Fruit fly (Drosophila melanogaster) whole organism, embryonic: ENCODE measurements around the gene Kdm2.

Experiments used
- Adf1 ChIP-seq: fragments of 200-800 bp; sonication (Bioruptor generic); IDR thresholded peaks from 2 replicates; pipeline ENCODE4 v1.3.6; 2022; ENCODE audit warnings: missing biosample characterization, missing genetic modification characterization
- Blimp-1 ChIP-seq: fragments of 200-800 bp; sonication (Bioruptor generic); optimal IDR thresholded peaks from 3 replicates; lab custom pipeline; 2018; ENCODE audit warnings: missing biosample characterization, missing genetic modification characterization, mild to moderate bottlenecking, moderate library complexity, missing genetic modification reagents
- CG10321 ChIP-seq: fragments of 200-800 bp; sonication (Bioruptor generic); IDR thresholded peaks from 2 replicates; pipeline ENCODE4 v1.3.6; 2022; ENCODE audit warnings: missing biosample characterization, missing genetic modification characterization
- CG10431 ChIP-seq: fragments of 200-800 bp; sonication (Bioruptor generic); optimal IDR thresholded peaks from 3 replicates; lab custom pipeline; 2018; ENCODE audit warnings: missing biosample characterization, mild to moderate bottlenecking, missing genetic modification characterization
- CG11695 ChIP-seq: fragments of 200-800 bp; sonication (Bioruptor generic); IDR thresholded peaks from 3 replicates; pipeline ENCODE4 v1.3.6; 2022; ENCODE audit warnings: missing biosample characterization, missing genetic modification characterization
- CG13123 ChIP-seq: fragments of 200-800 bp; sonication (Bioruptor generic); optimal IDR thresholded peaks from 2 replicates; lab custom pipeline; 2016; ENCODE audit warnings: missing biosample characterization, missing genetic modification characterization
- CG13424 ChIP-seq: fragments of 200-800 bp; sonication (Bioruptor generic); optimal IDR thresholded peaks from 2 replicates; lab custom pipeline; 2019; ENCODE audit warnings: missing biosample characterization, mild to moderate bottlenecking, missing genetic modification characterization, moderate library complexity
- CG13894 ChIP-seq: fragments of 200-800 bp; sonication (Bioruptor generic); optimal IDR thresholded peaks from 3 replicates; lab custom pipeline; 2018; ENCODE audit warnings: missing biosample characterization, mild to moderate bottlenecking, missing genetic modification characterization, moderate library complexity
- CG14050 ChIP-seq: fragments of 200-800 bp; sonication (Bioruptor generic); IDR thresholded peaks from 3 replicates; pipeline ENCODE4 v1.3.6; 2022; ENCODE audit warnings: missing biosample characterization, missing genetic modification characterization
- CG15696 ChIP-seq: fragments of 200-800 bp; sonication (Bioruptor generic); optimal IDR thresholded peaks from 2 replicates; lab custom pipeline; 2019; ENCODE audit warnings: missing biosample characterization, mild to moderate bottlenecking, missing genetic modification characterization, moderate library complexity
- CG18011 ChIP-seq: fragments of 200-800 bp; sonication (Bioruptor generic); optimal IDR thresholded peaks from 2 replicates; lab custom pipeline; 2017; ENCODE audit warnings: missing biosample characterization, missing genetic modification characterization, mild to moderate bottlenecking, moderate library complexity, missing genotype
- CG1832 ChIP-seq: fragments of 200-800 bp; sonication (Bioruptor generic); optimal IDR thresholded peaks from 2 replicates; lab custom pipeline; 2017; ENCODE audit warnings: missing biosample characterization, mild to moderate bottlenecking, missing genetic modification characterization, inconsistent platforms
- CG3163 ChIP-seq: fragments of 200-800 bp; sonication (Bioruptor generic); optimal IDR thresholded peaks from 3 replicates; lab custom pipeline; 2016; ENCODE audit warnings: missing biosample characterization, missing genetic modification characterization
- CG34422 ChIP-seq: fragments of 200-800 bp; sonication (Bioruptor generic); IDR thresholded peaks from 3 replicates; pipeline ENCODE4 v1.3.6; 2022; ENCODE audit warnings: missing biosample characterization, missing genetic modification characterization
- CG4424 ChIP-seq: fragments of 200-800 bp; sonication (Bioruptor generic); optimal IDR thresholded peaks from 3 replicates; lab custom pipeline; 2016; ENCODE audit warnings: missing biosample characterization, missing genetic modification characterization
- CG4820 ChIP-seq: fragments of 200-800 bp; sonication (Bioruptor generic); optimal IDR thresholded peaks from 3 replicates; lab custom pipeline; 2016; ENCODE audit warnings: missing biosample characterization, missing genetic modification characterization
- CG8765 ChIP-seq: fragments of 200-800 bp; sonication (Bioruptor generic); IDR thresholded peaks from 2 replicates; pipeline ENCODE4 v1.3.6; 2022; ENCODE audit warnings: missing biosample characterization, missing genetic modification characterization
- CG9727 ChIP-seq: fragments of 200-800 bp; sonication (Bioruptor generic); optimal IDR thresholded peaks from 3 replicates; lab custom pipeline; 2017; ENCODE audit warnings: missing biosample characterization, mild to moderate bottlenecking, missing genetic modification characterization
- CG9932 ChIP-seq: fragments of 200-800 bp; sonication (Bioruptor generic); IDR thresholded peaks from 2 replicates; pipeline ENCODE4 v1.3.6; 2022; ENCODE audit warnings: missing biosample characterization, missing genetic modification characterization
- CoRest ChIP-seq: fragments of 200-800 bp; sonication (Bioruptor generic); optimal IDR thresholded peaks from 3 replicates; lab custom pipeline; 2018; ENCODE audit warnings: missing biosample characterization, mild to moderate bottlenecking, missing genetic modification characterization, moderate library complexity
- HLH4C ChIP-seq: fragments of 200-800 bp; sonication (Bioruptor generic); IDR thresholded peaks from 3 replicates; pipeline ENCODE4 v1.3.6; 2022; ENCODE audit warnings: missing biosample characterization, missing genetic modification characterization; ENCODE audit not compliant: partially characterized antibody
- HmgD ChIP-seq: fragments of 200-800 bp; sonication (Bioruptor generic); optimal IDR thresholded peaks from 3 replicates; lab custom pipeline; 2016; ENCODE audit warnings: missing biosample characterization, missing genetic modification characterization
- HmgZ ChIP-seq: fragments of 200-800 bp; sonication (Bioruptor generic); optimal IDR thresholded peaks from 2 replicates; lab custom pipeline; 2018; ENCODE audit warnings: missing biosample characterization, mild to moderate bottlenecking, missing genetic modification characterization
- Hr39 ChIP-seq: fragments of >200 bp; optimal IDR thresholded peaks from 2 replicates; lab custom pipeline; 2017
- MBD-R2 ChIP-seq: fragments of 200-800 bp; sonication (Bioruptor generic); IDR thresholded peaks from 2 replicates; pipeline ENCODE4 v1.3.6; 2022; ENCODE audit warnings: missing biosample characterization, missing genetic modification characterization
- Myb ChIP-seq: fragments of 200-800 bp; sonication (Bioruptor generic); optimal IDR thresholded peaks from 2 replicates; lab custom pipeline; 2016; ENCODE audit warnings: missing biosample characterization, missing genetic modification characterization
- NK7.1 ChIP-seq: fragments of 200-800 bp; sonication (Bioruptor generic); optimal IDR thresholded peaks from 3 replicates; lab custom pipeline; 2016; ENCODE audit warnings: missing biosample characterization, missing genetic modification characterization
- PHDP ChIP-seq: fragments of 200-800 bp; sonication (Bioruptor generic); optimal IDR thresholded peaks from 3 replicates; lab custom pipeline; 2018; ENCODE audit warnings: missing biosample characterization, mild to moderate bottlenecking, missing genetic modification characterization, moderate library complexity
- Ravus ChIP-seq: fragments of 200-800 bp; sonication (Bioruptor generic); IDR thresholded peaks from 2 replicates; pipeline ENCODE4 v1.3.6; 2022; ENCODE audit warnings: missing biosample characterization, missing genetic modification characterization
- Side ChIP-seq: fragments of 200-800 bp; sonication (Bioruptor generic); optimal IDR thresholded peaks from 2 replicates; lab custom pipeline; 2016; ENCODE audit warnings: missing biosample characterization, missing genetic modification characterization
- Taf1 ChIP-seq: fragments of 200-800 bp; sonication (Bioruptor generic); IDR thresholded peaks from 2 replicates; pipeline ENCODE4 v1.3.6; 2022; ENCODE audit warnings: missing biosample characterization, missing genetic modification characterization
- Trl ChIP-seq, 3 experiments: fragments of >200 bp in 2 of 3; fragments of 200-800 bp in 1 of 3; sonication (Bioruptor generic) in 1 of 3; optimal IDR thresholded peaks; 2 replicates in 1 of 3; 3 replicates in 2 of 3; lab custom pipeline; 2016 to 2017; ENCODE audit warnings: missing biosample characterization in 1 of 3, missing genetic modification characterization in 1 of 3
- bcd ChIP-seq: fragments of 200-800 bp; sonication (Bioruptor generic); optimal IDR thresholded peaks from 2 replicates; lab custom pipeline; 2017; ENCODE audit warnings: missing biosample characterization, mild to moderate bottlenecking, missing genetic modification characterization
- btn ChIP-seq: fragments of 200-800 bp; sonication (Bioruptor generic); optimal IDR thresholded peaks from 2 replicates; lab custom pipeline; 2016; ENCODE audit warnings: missing biosample characterization, missing genetic modification characterization
- cad ChIP-seq: fragments of >200 bp; optimal IDR thresholded peaks from 2 replicates; lab custom pipeline; 2017; ENCODE audit warnings: missing biosample characterization, missing genetic modification characterization
- cg ChIP-seq: fragments of 200-800 bp; sonication (Bioruptor generic); optimal IDR thresholded peaks from 3 replicates; lab custom pipeline; 2019; ENCODE audit warnings: missing biosample characterization, mild to moderate bottlenecking, missing genetic modification characterization, moderate library complexity
- disco-r ChIP-seq: fragments of 200-800 bp; sonication (Bioruptor generic); optimal IDR thresholded peaks from 2 replicates; lab custom pipeline; 2016; ENCODE audit warnings: missing biosample characterization, missing genetic modification characterization
- exex ChIP-seq: fragments of 200-800 bp; sonication (Bioruptor generic); optimal IDR thresholded peaks from 4 replicates; lab custom pipeline; 2018; ENCODE audit warnings: missing biosample characterization, mild to moderate bottlenecking, missing genetic modification characterization, moderate library complexity
- hbn ChIP-seq: fragments of 200-800 bp; sonication (Bioruptor generic); IDR thresholded peaks from 2 replicates; pipeline ENCODE4 v1.3.6; 2022; ENCODE audit warnings: missing biosample characterization, missing genetic modification characterization; ENCODE audit not compliant: partially characterized antibody
- jigr1 ChIP-seq: fragments of 200-800 bp; sonication (Bioruptor generic); IDR thresholded peaks from 3 replicates; pipeline ENCODE4 v1.3.6; 2022; ENCODE audit warnings: missing biosample characterization, missing genetic modification characterization
- lbe ChIP-seq: fragments of 200-800 bp; sonication (Bioruptor generic); optimal IDR thresholded peaks from 2 replicates; lab custom pipeline; 2016; ENCODE audit warnings: missing biosample characterization, mild to moderate bottlenecking, missing genetic modification characterization
- lilli ChIP-seq: fragments of 200-800 bp; sonication (Bioruptor generic); optimal IDR thresholded peaks from 3 replicates; lab custom pipeline; 2016; ENCODE audit warnings: missing biosample characterization, missing genetic modification characterization
- mirr ChIP-seq: fragments of 200-800 bp; sonication (Bioruptor generic); optimal IDR thresholded peaks from 3 replicates; lab custom pipeline; 2018; ENCODE audit warnings: missing biosample characterization, mild to moderate bottlenecking, missing genetic modification characterization
- nau ChIP-seq: fragments of 200-800 bp; sonication (Bioruptor generic); optimal IDR thresholded peaks from 3 replicates; lab custom pipeline; 2017; ENCODE audit warnings: missing biosample characterization, mild to moderate bottlenecking, missing genetic modification characterization, missing genetic modification reagents
- pan ChIP-seq, 4 experiments: fragments of >200 bp in 3 of 4; fragments of 200-800 bp in 1 of 4; sonication (Bioruptor generic) in 1 of 4; optimal IDR thresholded peaks in 3 of 4; IDR thresholded peaks in 1 of 4; 2 replicates each; pipeline versions ENCODE4 v1.3.6 to Lab custom; 2017 to 2022; ENCODE audit warnings: missing biosample characterization in 2 of 4, missing genetic modification characterization in 2 of 4, mixed read lengths in 1 of 4
- pb ChIP-seq: fragments of 200-800 bp; sonication (Bioruptor generic); optimal IDR thresholded peaks from 3 replicates; lab custom pipeline; 2016; ENCODE audit warnings: missing biosample characterization, missing genetic modification characterization
- pros ChIP-seq: fragments of 200-800 bp; sonication (Bioruptor generic); optimal IDR thresholded peaks from 3 replicates; lab custom pipeline; 2019; ENCODE audit warnings: missing biosample characterization, mild to moderate bottlenecking, missing genetic modification characterization, moderate library complexity
- tna ChIP-seq: fragments of 200-800 bp; sonication (Bioruptor generic); IDR thresholded peaks from 2 replicates; pipeline ENCODE4 v1.3.6; 2022; ENCODE audit warnings: missing biosample characterization, missing genetic modification characterization; ENCODE audit not compliant: partially characterized antibody
- trem ChIP-seq: fragments of 200-800 bp; optimal IDR thresholded peaks from 3 replicates; lab custom pipeline; 2019; ENCODE audit warnings: missing biosample characterization, mild to moderate bottlenecking, missing genetic modification characterization, moderate library complexity
- wdn ChIP-seq: fragments of 200-800 bp; sonication (Bioruptor generic); IDR thresholded peaks from 2 replicates; pipeline ENCODE4 v1.3.6; 2022; ENCODE audit warnings: missing biosample characterization, missing genetic modification characterization

The Kdm2 gene

DNA sequence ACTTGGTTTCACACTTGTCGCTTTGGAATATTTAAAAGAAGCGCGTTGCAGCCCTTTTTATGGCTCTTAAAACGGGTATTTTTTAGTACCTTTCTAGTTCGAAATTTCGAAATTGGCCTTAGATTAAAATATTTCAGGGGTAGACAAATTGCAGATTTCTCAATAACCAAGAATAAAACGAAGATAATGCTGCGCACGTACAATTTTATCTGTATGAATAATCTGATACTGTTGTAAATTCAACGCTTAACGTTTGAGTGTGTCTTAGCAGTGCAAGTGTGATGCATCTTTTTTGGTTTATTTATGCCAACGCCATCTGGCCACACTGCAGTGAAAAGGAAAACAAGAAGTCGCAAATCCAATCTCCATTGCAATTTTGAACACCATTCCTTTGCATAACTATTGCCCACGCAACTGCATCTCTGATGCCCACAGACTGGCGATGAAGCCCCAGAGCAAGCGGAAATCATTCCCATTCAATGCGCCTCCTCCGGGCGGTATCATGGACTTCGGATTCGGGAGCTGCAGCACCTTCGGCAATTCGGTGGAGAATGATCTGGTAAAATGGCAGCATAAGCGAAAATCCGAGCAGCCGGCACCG is 1.7 kb upstream of the Kdm2 start, which contains the start of gene Nmdmc (continued):
- TF ChIP-seq PHDP (tag; lab: Kevin White, UChicago) (no peak), HmgD (no peak), CG1832 (no peak), jigr1 (no peak), lbe (GFP tag; lab: Kevin White, UChicago) (peak; percentile 29), CG13424 (tag; lab: Kevin White, UChicago) (no peak), pan (optimal IDR thresholded peaks at IDR 0.05; lab: Kevin White, UChicago) (no peak), pan (GFP tag; optimal IDR thresholded peaks at IDR 0.05 in 1 of 2, IDR thresholded peaks at IDR 0.05 in 1 of 2) (no peak), lilli (GFP tag; lab: Kevin White, UChicago) (no peak), CG13123 (GFP tag; lab: Kevin White, UChicago) (no peak), CG15696 (tag; lab: Kevin White, UChicago) (no peak), pb (GFP tag; lab: Kevin White, UChicago) (no peak), HLH4C (no peak), CG18011 (GFP tag; lab: Kevin White, UChicago) (no peak), HmgZ (tag; lab: Kevin White, UChicago) (peak; percentile 26), tna (GFP tag; lab: Robert Waterston, UW) (no peak), NK7.1 (GFP tag; lab: Kevin White, UChicago) (no peak), CG4820 (GFP tag; lab: Kevin White, UChicago) (no peak), CG9932 (GFP tag; lab: Robert Waterston, UW) (no peak), trem (tag; lab: Kevin White, UChicago) (peak; percentile 74), MBD-R2 (GFP tag; lab: Robert Waterston, UW) (no peak), cg (no peak), Myb (peak; percentile 71), CG9727 (GFP tag; lab: Kevin White, UChicago) (no peak), wdn (GFP tag; lab: Robert Waterston, UW) (no peak), Adf1 (GFP tag; lab: Robert Waterston, UW) (no peak), CoRest (tag; lab: Kevin White, UChicago) (peak; percentile 29), bcd (GFP tag; lab: Kevin White, UChicago) (no peak), CG11695 (no peak), cad (GFP tag; lab: Kevin White, UChicago) (no peak), Blimp-1 (GFP tag; lab: Kevin White, UChicago) (peak; percentile 50), Taf1 (GFP tag; lab: Robert Waterston, UW) (no peak), CG3163 (GFP tag; lab: Kevin White, UChicago) (no peak), Hr39 (no peak), CG13894 (tag; lab: Kevin White, UChicago) (no peak), nau (GFP tag; lab: Kevin White, UChicago) (no peak), exex (no peak), CG8765 (GFP tag; lab: Robert Waterston, UW) (no peak), CG10321 (GFP tag; lab: Robert Waterston, UW) (no peak), mirr (GFP tag; lab: Kevin White, UChicago) (no peak), CG4424 (GFP tag; lab: Kevin White, UChicago) (no peak), btn (no peak), CG14050 (GFP tag; lab: Robert Waterston, UW) (no peak), CG10431 (GFP tag; lab: Kevin White, UChicago) (no peak), pros (GFP tag; lab: Kevin White, UChicago) (no peak), CG34422 (GFP tag; lab: Robert Waterston, UW) (no peak), Ravus (GFP tag; lab: Robert Waterston, UW) (no peak), Side (no peak), disco-r (no peak), Trl (optimal IDR thresholded peaks at IDR 0.05; lab: Kevin White, UChicago) (no peak), Trl (GFP tag; optimal IDR thresholded peaks at IDR 0.05; lab: Kevin White, UChicago) (no peak), hbn (GFP tag; lab: Robert Waterston, UW) (no peak)
